Worm (Caenorhabditis elegans): ENCODE measurements around the gene aldo-1.

DNA sequence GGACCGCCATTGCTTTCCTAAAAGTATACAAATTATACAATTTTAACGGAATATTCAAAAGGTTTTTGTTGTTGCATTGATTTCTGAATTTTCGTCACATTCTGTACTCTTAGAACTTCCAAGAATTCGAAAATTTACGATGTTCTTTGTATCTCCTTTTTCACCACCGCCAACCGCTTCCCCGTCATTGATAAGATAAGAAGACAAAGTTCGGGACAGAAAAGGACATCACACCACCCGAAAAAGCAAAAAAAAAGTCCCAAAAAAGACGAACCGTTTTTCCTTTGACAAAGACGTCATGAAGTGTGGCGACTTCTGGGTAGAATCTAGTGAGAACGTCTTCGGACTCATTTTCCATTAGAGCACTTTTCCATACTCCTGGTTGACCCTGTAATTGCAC is 22.3 kb downstream of the aldo-1 start:
- TF ChIP-seq nhr-42 (GFP tag; IDR thresholded peaks at IDR 0.05), result no peak
- peak in 1 of 2 experiments; percentile 5 for TF ChIP-seq mdl-1 (tag; optimal IDR thresholded peaks at IDR 0.05)
- no peak for TF ChIP-seq hif-1 (tag; optimal IDR thresholded peaks at IDR 0.05)
- no peak for TF ChIP-seq ama-1 (optimal IDR thresholded peaks at IDR 0.05)
- peak; percentile 49 for TF ChIP-seq nhr-10 (tag; optimal IDR thresholded peaks at IDR 0.05)
- no peak for TF ChIP-seq nhr-76 (tag; optimal IDR thresholded peaks at IDR 0.05)
- no peak for TF ChIP-seq D1046.2 (GFP tag; IDR thresholded peaks at IDR 0.05)
- TF ChIP-seq nhr-237 (tag; optimal IDR thresholded peaks at IDR 0.05), result no peak
- TF ChIP-seq ZK546.5 (tag; optimal IDR thresholded peaks at IDR 0.05), result no peak
- TF ChIP-seq snpc-4 (tag; optimal IDR thresholded peaks at IDR 0.05), result no peak
- TF ChIP-seq F10B5.3 (tag; optimal IDR thresholded peaks at IDR 0.05), result no peak
- peak in 1 of 2 experiments; percentile 82 for TF ChIP-seq unc-62 (GFP tag; optimal IDR thresholded peaks at IDR 0.05 in 1 of 2)
- no peak for TF ChIP-seq unc-62 (tag; optimal IDR thresholded peaks at IDR 0.05)
- no peak for TF ChIP-seq unc-39 (tag; optimal IDR thresholded peaks at IDR 0.05)

All from whole organism, L4 larva.